Worm (Caenorhabditis elegans): ENCODE results near the gene Y43F4A.4.

Y43F4A.4 gene

DNA sequence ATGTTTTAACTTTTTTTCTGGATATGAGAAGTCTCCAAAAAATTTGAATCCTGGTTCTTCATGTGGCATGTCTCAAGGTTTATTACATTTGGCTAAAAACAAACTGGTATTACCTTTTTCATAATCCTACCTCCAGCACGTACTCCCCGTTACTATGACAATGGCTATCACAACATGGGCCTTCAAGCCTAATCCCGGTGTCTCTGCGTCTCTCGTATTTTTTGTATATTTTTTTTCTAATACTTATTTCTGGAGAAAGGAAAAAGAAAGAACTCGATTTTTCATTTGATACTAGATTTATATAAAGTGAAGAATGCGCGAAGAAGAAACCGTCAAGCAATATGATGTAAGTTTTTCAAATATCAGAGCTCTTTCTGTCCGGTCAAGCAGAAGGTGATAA is 884 bp downstream of the Y43F4A.4 start, which contains the start of gene anoh-1:
TSS of gene anoh-1 (plus strand) at position 301 of the 400 bp plus-strand sequence.
- TF ChIP-seq flh-1 (GFP tag; optimal IDR thresholded peaks at IDR 0.05), result no peak
- TF ChIP-seq bed-3 (GFP tag; optimal IDR thresholded peaks at IDR 0.05), result no peak
- TF ChIP-seq elt-1 (tag; optimal IDR thresholded peaks at IDR 0.05; ENCODE audit: borderline replicate concordance, insufficient read depth), result no peak
- no peak for TF ChIP-seq pha-4 (tag; optimal IDR thresholded peaks at IDR 0.05)
- TF ChIP-seq ceh-43 (GFP tag; optimal IDR thresholded peaks at IDR 0.05), result no peak
- no peak for TF ChIP-seq unc-120 (tag; optimal IDR thresholded peaks at IDR 0.05; ENCODE audit: poor library complexity, severe bottlenecking)
- TF ChIP-seq ceh-39 (tag; optimal IDR thresholded peaks at IDR 0.05), result no peak
- no peak for TF ChIP-seq lsy-2 (tag; optimal IDR thresholded peaks at IDR 0.05)
- no peak for TF ChIP-seq lin-32 (GFP tag; optimal IDR thresholded peaks at IDR 0.05)
- no peak for TF ChIP-seq elt-3 (tag; optimal IDR thresholded peaks at IDR 0.05)
- no peak for TF ChIP-seq ztf-11 (tag; optimal IDR thresholded peaks at IDR 0.05)
- TF ChIP-seq nhr-237 (tag; optimal IDR thresholded peaks at IDR 0.05), result no peak
- no peak for TF ChIP-seq nhr-28 (tag; optimal IDR thresholded peaks at IDR 0.05)
- no peak for TF ChIP-seq M03D4.4 (tag; optimal IDR thresholded peaks at IDR 0.05)

DNA sequence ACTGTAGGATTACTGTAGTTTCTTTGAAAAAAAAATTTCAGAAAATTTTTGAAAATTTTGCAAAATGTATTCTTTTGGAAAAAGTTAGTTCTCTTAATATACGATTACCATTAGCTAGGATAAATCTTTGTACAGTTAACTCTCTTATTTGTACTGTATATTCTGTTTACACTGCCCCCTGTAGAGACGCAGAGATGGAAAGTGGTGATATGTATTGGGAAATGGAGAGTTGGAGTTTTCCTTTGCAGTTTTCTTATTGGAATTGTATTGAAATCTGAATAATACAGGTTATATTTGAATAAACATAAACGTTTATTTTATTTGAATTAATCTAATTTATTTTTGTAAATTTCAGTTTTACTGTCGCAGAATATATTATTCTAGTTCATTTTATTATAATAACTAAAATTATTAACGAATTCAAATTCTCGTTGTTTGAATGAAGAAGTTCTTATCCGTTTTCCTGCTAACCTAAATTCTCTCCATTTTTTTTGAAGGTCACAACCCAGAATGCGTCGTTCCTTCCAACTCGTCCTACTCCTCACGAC is 8.9 kb downstream of the Y43F4A.4 start, which contains the start of gene F56A8.9:
TSS of gene F56A8.9 (plus strand) at position 498 of the 548 bp plus-strand sequence.
- peak; percentile 45 for TF ChIP-seq pha-4 (tag; optimal IDR thresholded peaks at IDR 0.05)
- TF ChIP-seq bed-3 (GFP tag; optimal IDR thresholded peaks at IDR 0.05), result no peak

DNA sequence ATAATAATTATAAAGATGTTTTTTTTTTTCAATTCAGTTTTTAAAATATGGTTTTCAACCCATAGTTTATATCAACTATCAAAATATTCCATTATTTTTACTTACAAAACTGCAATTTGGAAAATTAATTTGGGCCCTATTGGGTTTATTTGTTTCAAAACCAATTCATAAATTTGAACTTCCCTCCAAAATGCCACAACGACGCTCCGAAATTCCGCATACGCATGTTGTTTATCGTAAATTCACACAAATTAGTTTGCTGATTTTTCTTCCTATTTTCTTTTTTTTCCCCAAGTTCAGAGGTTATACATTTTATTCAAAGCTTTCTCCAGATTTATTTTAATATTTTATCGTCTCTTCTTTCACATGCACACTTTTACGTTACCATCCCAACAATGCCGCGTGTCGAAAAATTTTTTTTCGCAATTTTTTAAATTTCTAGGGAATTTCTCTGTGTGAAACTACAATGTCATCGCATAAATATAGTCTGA is 11.1 kb downstream of the Y43F4A.4 start, which contains the start of gene F56A8.3:
TSS of gene F56A8.3 (plus strand) at position 441 of the 491 bp plus-strand sequence.
- TF ChIP-seq pha-4 (tag; optimal IDR thresholded peaks at IDR 0.05) (peak; percentile 51), ztf-11 (tag; optimal IDR thresholded peaks at IDR 0.05) (no peak), zip-8 (tag; optimal IDR thresholded peaks at IDR 0.05) (no peak), M03D4.4 (tag; optimal IDR thresholded peaks at IDR 0.05) (no peak), nhr-237 (tag; optimal IDR thresholded peaks at IDR 0.05) (peak; percentile 13), ces-1 (GFP tag; optimal IDR thresholded peaks at IDR 0.05) (peak; percentile 36), lsy-2 (tag; optimal IDR thresholded peaks at IDR 0.05) (peak; percentile 14), mls-2 (tag; optimal IDR thresholded peaks at IDR 0.05) (no peak), ceh-83 (GFP tag; optimal IDR thresholded peaks at IDR 0.05) (no peak), unc-62 (GFP tag; optimal IDR thresholded peaks at IDR 0.05) (no peak), tbx-8 (GFP tag; optimal IDR thresholded peaks at IDR 0.05) (no peak), mab-5 (tag; optimal IDR thresholded peaks at IDR 0.05) (peak; percentile 35), snpc-4 (tag; optimal IDR thresholded peaks at IDR 0.05) (no peak), lin-32 (GFP tag; optimal IDR thresholded peaks at IDR 0.05) (no peak), bed-3 (GFP tag; optimal IDR thresholded peaks at IDR 0.05) (no peak), mep-1 (tag; optimal IDR thresholded peaks at IDR 0.05) (peak; percentile 3), hlh-1 (tag; optimal IDR thresholded peaks at IDR 0.05) (peak; percentile 35), sptf-1 (tag; optimal IDR thresholded peaks at IDR 0.05) (peak; percentile 7)

DNA sequence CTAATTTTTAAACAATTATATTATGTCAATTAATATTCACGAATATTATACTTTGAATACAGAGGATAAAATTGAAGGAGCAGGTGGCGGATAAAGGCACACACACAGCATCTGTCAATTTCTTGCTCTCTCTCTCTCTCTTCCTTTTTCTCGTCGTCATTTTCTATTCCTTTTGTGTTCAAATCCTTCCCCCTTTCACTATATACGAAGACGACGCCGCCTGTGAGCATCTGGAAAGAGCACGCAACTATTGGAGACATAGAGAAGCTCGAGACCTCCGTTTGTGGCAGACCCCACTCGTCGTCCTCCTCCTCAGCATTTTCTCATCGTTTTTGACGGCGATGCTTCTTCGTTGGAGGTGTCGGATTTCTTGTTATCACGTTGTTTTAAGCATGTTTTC is 12.8 kb downstream of the Y43F4A.4 start:
- TF ChIP-seq nhr-12 (tag; optimal IDR thresholded peaks at IDR 0.05) (no peak), ztf-11 (tag; optimal IDR thresholded peaks at IDR 0.05) (no peak), ham-2 (GFP tag; optimal IDR thresholded peaks at IDR 0.05) (no peak), pha-4 (tag; optimal IDR thresholded peaks at IDR 0.05) (no peak), snpc-4 (tag; optimal IDR thresholded peaks at IDR 0.05) (no peak), ceh-43 (GFP tag; optimal IDR thresholded peaks at IDR 0.05) (no peak), unc-120 (tag; optimal IDR thresholded peaks at IDR 0.05; ENCODE audit: poor library complexity, severe bottlenecking) (no peak), sptf-1 (tag; optimal IDR thresholded peaks at IDR 0.05) (no peak), ceh-83 (GFP tag; optimal IDR thresholded peaks at IDR 0.05) (no peak), ces-1 (GFP tag; optimal IDR thresholded peaks at IDR 0.05) (peak; percentile 86), zip-8 (tag; optimal IDR thresholded peaks at IDR 0.05) (no peak), nhr-237 (tag; optimal IDR thresholded peaks at IDR 0.05) (no peak), bed-3 (GFP tag; optimal IDR thresholded peaks at IDR 0.05) (no peak), lsy-2 (tag; optimal IDR thresholded peaks at IDR 0.05) (no peak), unc-62 (GFP tag; optimal IDR thresholded peaks at IDR 0.05) (no peak), sem-2 (GFP tag; optimal IDR thresholded peaks at IDR 0.05) (no peak), unc-39 (tag; optimal IDR thresholded peaks at IDR 0.05) (no peak), nhr-76 (tag; optimal IDR thresholded peaks at IDR 0.05) (no peak), lin-32 (GFP tag; optimal IDR thresholded peaks at IDR 0.05) (peak; percentile 15), nhr-28 (tag; optimal IDR thresholded peaks at IDR 0.05) (no peak), lin-13 (tag; optimal IDR thresholded peaks at IDR 0.05) (peak; percentile 0), elt-3 (tag; optimal IDR thresholded peaks at IDR 0.05) (no peak), cnd-1 (tag; optimal IDR thresholded peaks at IDR 0.05) (peak; percentile 87), elt-1 (tag; optimal IDR thresholded peaks at IDR 0.05; ENCODE audit: borderline replicate concordance, insufficient read depth) (no peak), M03D4.4 (tag; optimal IDR thresholded peaks at IDR 0.05) (no peak), blmp-1 (tag; optimal IDR thresholded peaks at IDR 0.05) (no peak), flh-1 (GFP tag; optimal IDR thresholded peaks at IDR 0.05) (no peak), hlh-1 (tag; optimal IDR thresholded peaks at IDR 0.05) (peak; percentile 14), tbx-8 (GFP tag; optimal IDR thresholded peaks at IDR 0.05) (no peak), mab-5 (tag; optimal IDR thresholded peaks at IDR 0.05) (no peak), mep-1 (tag; optimal IDR thresholded peaks at IDR 0.05) (no peak), nhr-2 (tag; optimal IDR thresholded peaks at IDR 0.05) (no peak), ceh-39 (tag; optimal IDR thresholded peaks at IDR 0.05) (peak; percentile 12), drap-1 (GFP tag; optimal IDR thresholded peaks at IDR 0.05) (no peak), mls-2 (tag; optimal IDR thresholded peaks at IDR 0.05) (peak; percentile 7)

Measured in whole organism, mixed stage, embryonic.